Worm (Caenorhabditis elegans) whole organism, early embryonic: ENCODE measurements around the gene F48C5.2.

Experiments used
- B0310.2 ChIP-seq: sonication (generic microtip); optimal IDR thresholded peaks from 2 replicates; lab custom pipeline; 2016; ENCODE audit warnings: mild to moderate bottlenecking, missing genetic modification characterization, missing compliant biosample characterization
- ama-1 ChIP-seq: fragments of 150-350 bp; optimal IDR thresholded peaks from 2 replicates; lab custom pipeline; 2014
- ceh-13 ChIP-seq: fragments of 200-800 bp; sonication (Bioruptor generic); optimal IDR thresholded peaks from 2 replicates; lab custom pipeline; 2018; ENCODE audit warnings: mild to moderate bottlenecking, missing genetic modification characterization, missing compliant biosample characterization
- hmbx-1 ChIP-seq: sonication (generic microtip); optimal IDR thresholded peaks from 2 replicates; lab custom pipeline; 2016; ENCODE audit warnings: mild to moderate bottlenecking, missing genetic modification characterization, missing compliant biosample characterization

ce11 chrX:11474149-11474585 lies 20.0 kb upstream of the F48C5.2 start:
- TF ChIP-seq hmbx-1 (tag; lab: Kevin White, UChicago) = no peak
- no peak for TF ChIP-seq B0310.2 (tag; lab: Kevin White, UChicago)
- TF ChIP-seq ceh-13 (GFP tag; lab: Kevin White, UChicago) = no peak
- no peak for TF ChIP-seq ama-1 (lab: Kevin White, UChicago)
